Fruit fly (Drosophila melanogaster): ENCODE measurements around the gene Schip1.

Gene Schip1

dm6 chr2L:10310614-10311382 lies 20.1 kb downstream of the Schip1 start, which contains the start of gene Cdk5alpha:
TSS of gene Cdk5alpha (minus strand) at chr2L:10310956.
- no peak for TF ChIP-seq CG4496 (GFP tag; IDR thresholded peaks at IDR 0.05)
- no peak for TF ChIP-seq EcR (GFP tag; optimal IDR thresholded peaks at IDR 0.05)
- TF ChIP-seq CG13204 (GFP tag; optimal IDR thresholded peaks at IDR 0.05) = no peak
- no peak for TF ChIP-seq CG8159 (tag; optimal IDR thresholded peaks at IDR 0.05)

dm6 chr2L:10306518-10307260 lies 24.2 kb downstream of the Schip1 start, which contains the start of the genes CG5390 and CG4968:
TSS of gene CG5390 (minus strand) at chr2L:10306594.
TSS of gene CG4968 (plus strand) at chr2L:10306922.
- TF ChIP-seq CG15710 (tag; optimal IDR thresholded peaks at IDR 0.05) (peak; percentile 81), fd96Ca (GFP tag; IDR thresholded peaks at IDR 0.05) (no peak), D1 (tag; optimal IDR thresholded peaks at IDR 0.05) (no peak), CG14655 (GFP tag; optimal IDR thresholded peaks at IDR 0.05) (no peak), gl (tag; optimal IDR thresholded peaks at IDR 0.05) (peak; percentile 29), Pif1B (GFP tag; optimal IDR thresholded peaks at IDR 0.05) (peak; percentile 71), CG4496 (GFP tag; IDR thresholded peaks at IDR 0.05) (peak; percentile 78; the same call in 2 of the 3 replicates), CG9948 (tag; optimal IDR thresholded peaks at IDR 0.05) (peak; percentile 67), CG17806 (tag; optimal IDR thresholded peaks at IDR 0.05) (peak; percentile 79), CG8159 (tag; optimal IDR thresholded peaks at IDR 0.05) (no peak), EcR (GFP tag; optimal IDR thresholded peaks at IDR 0.05) (peak; percentile 2), CG34367 (tag; optimal IDR thresholded peaks at IDR 0.05) (peak; percentile 69), Ets98B (GFP tag; IDR thresholded peaks at IDR 0.05) (peak; percentile 81; the same call in 1 of the 2 replicates), CG8301 (tag; optimal IDR thresholded peaks at IDR 0.05) (peak; percentile 70), CG13204 (GFP tag; optimal IDR thresholded peaks at IDR 0.05) (no peak), CG12605 (GFP tag; IDR thresholded peaks at IDR 0.05) (no peak; the same call in none of the 2 replicates), Snoo (tag; optimal IDR thresholded peaks at IDR 0.05) (peak; percentile 68), rn (GFP tag; IDR thresholded peaks at IDR 0.05) (peak; percentile 55; the same call in 1 of the 2 replicates), CG32121 (GFP tag; IDR thresholded peaks at IDR 0.05) (peak; percentile 87), CG10348 (GFP tag; IDR thresholded peaks at IDR 0.05) (no peak), Pif1A (GFP tag; optimal IDR thresholded peaks at IDR 0.05) (no peak)

- TF ChIP-seq CG8301 (tag; optimal IDR thresholded peaks at IDR 0.05) = no peak
- no peak for TF ChIP-seq D1 (tag; optimal IDR thresholded peaks at IDR 0.05)
- TF ChIP-seq CG9948 (tag; optimal IDR thresholded peaks at IDR 0.05) = no peak
- TF ChIP-seq CG8159 (tag; optimal IDR thresholded peaks at IDR 0.05) = no peak
- TF ChIP-seq Ets98B (GFP tag; IDR thresholded peaks at IDR 0.05) = no peak
- no peak for TF ChIP-seq Pif1B (GFP tag; optimal IDR thresholded peaks at IDR 0.05)
- TF ChIP-seq CG32121 (GFP tag; IDR thresholded peaks at IDR 0.05) = no peak
- TF ChIP-seq Pif1A (GFP tag; optimal IDR thresholded peaks at IDR 0.05) = no peak
- no peak for TF ChIP-seq CG14655 (GFP tag; optimal IDR thresholded peaks at IDR 0.05)
- no peak for TF ChIP-seq EcR (GFP tag; optimal IDR thresholded peaks at IDR 0.05)
Measured at dm6 chr2L:10305538-10306147, 25.3 kb downstream of the Schip1 start.

DNA sequence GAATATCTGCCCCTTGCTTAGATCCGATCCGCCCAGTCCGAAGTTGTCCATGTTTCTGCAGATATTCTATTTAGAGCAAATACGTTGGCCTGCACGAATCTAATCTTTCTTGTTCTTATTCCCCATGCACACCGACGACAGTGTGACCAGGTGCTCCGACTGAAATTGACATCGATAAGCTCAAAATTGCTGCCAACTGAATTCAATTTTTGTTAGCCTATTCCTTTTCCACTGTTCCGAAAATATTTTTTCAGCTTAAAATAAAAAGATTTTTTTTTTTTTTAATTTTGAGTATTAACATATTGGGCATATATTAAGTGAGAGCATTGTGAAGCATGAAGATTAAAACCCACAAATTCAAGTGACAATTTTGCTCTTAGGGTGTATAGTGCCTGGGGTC lies 27.1 kb downstream of the Schip1 start, which contains the start of gene nmd:
TSS of gene nmd (minus strand) at position 162 of the 400 bp plus-strand sequence.
- TF ChIP-seq CG8159 (tag; optimal IDR thresholded peaks at IDR 0.05) = no peak
- no peak for TF ChIP-seq CG8301 (tag; optimal IDR thresholded peaks at IDR 0.05)
- no peak for TF ChIP-seq CG9948 (tag; optimal IDR thresholded peaks at IDR 0.05)
- TF ChIP-seq CG12605 (GFP tag; IDR thresholded peaks at IDR 0.05) = no peak
- TF ChIP-seq CG14655 (GFP tag; optimal IDR thresholded peaks at IDR 0.05) = no peak
- TF ChIP-seq fd96Ca (GFP tag; IDR thresholded peaks at IDR 0.05) = no peak
- TF ChIP-seq Ets98B (GFP tag; IDR thresholded peaks at IDR 0.05) = no peak
- no peak for TF ChIP-seq CG17806 (tag; optimal IDR thresholded peaks at IDR 0.05)
- TF ChIP-seq gl (tag; optimal IDR thresholded peaks at IDR 0.05) = no peak
- TF ChIP-seq Pif1A (GFP tag; optimal IDR thresholded peaks at IDR 0.05) = no peak
- no peak for TF ChIP-seq CG10348 (GFP tag; IDR thresholded peaks at IDR 0.05)
- TF ChIP-seq CG32121 (GFP tag; IDR thresholded peaks at IDR 0.05) = no peak
- TF ChIP-seq Snoo (tag; optimal IDR thresholded peaks at IDR 0.05) = no peak

DNA sequence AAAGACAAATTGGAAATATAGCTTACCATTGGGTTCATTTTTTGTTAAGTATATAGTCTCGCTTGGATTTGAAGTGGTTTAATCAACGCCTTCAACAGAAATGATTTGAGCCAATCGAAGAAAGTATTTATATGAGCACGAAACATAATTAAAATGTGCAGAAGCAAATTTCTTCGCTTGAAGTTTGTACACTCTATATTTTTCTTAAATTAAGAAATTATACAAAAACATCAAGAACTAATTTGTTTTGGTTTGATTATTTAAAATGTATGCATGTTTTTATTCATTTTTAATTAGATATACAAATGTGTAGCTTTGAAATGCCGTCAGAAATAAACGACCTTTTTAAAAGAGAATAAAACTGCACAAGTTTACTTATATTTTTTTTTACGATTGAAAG lies 29.0 kb downstream of the Schip1 start, which contains the start of gene CG13138:
TSS of gene CG13138 (minus strand) at position 101 of the 400 bp plus-strand sequence.
- TF ChIP-seq CG10348 (GFP tag; IDR thresholded peaks at IDR 0.05) (no peak), CG8159 (tag; optimal IDR thresholded peaks at IDR 0.05) (no peak), fd96Ca (GFP tag; IDR thresholded peaks at IDR 0.05) (no peak), gl (tag; optimal IDR thresholded peaks at IDR 0.05) (no peak), rn (GFP tag; IDR thresholded peaks at IDR 0.05) (no peak), CG15710 (tag; optimal IDR thresholded peaks at IDR 0.05) (no peak), CG34367 (tag; optimal IDR thresholded peaks at IDR 0.05) (no peak), Pif1A (GFP tag; optimal IDR thresholded peaks at IDR 0.05) (no peak), CG17806 (tag; optimal IDR thresholded peaks at IDR 0.05) (no peak), CG8301 (tag; optimal IDR thresholded peaks at IDR 0.05) (no peak), CG4496 (GFP tag; IDR thresholded peaks at IDR 0.05) (no peak), D1 (tag; optimal IDR thresholded peaks at IDR 0.05) (no peak), CG14655 (GFP tag; optimal IDR thresholded peaks at IDR 0.05) (no peak), CG9948 (tag; optimal IDR thresholded peaks at IDR 0.05) (no peak), EcR (GFP tag; optimal IDR thresholded peaks at IDR 0.05) (no peak)

All from whole organism, pupa.